Worm (Caenorhabditis elegans) whole organism, L4/young adult: Measurements from ENCODE around the gene T20B12.5.
A peak's percentile ranks its signal among the peaks of the same experiment; 100 is the strongest.

Experiments
- W03F9.2 ChIP-seq: fragments of 150-350 bp; optimal IDR thresholded peaks from 2 replicates; lab custom pipeline; 2014; ENCODE audit warnings: missing biosample characterization, missing genetic modification characterization
- dao-5 ChIP-seq: sonication (generic microtip); optimal IDR thresholded peaks from 2 replicates; lab custom pipeline; 2016; ENCODE audit warnings: missing genotype, missing genetic modification characterization, moderate library complexity, missing compliant biosample characterization
- him-1 ChIP-seq: sonication (generic microtip); optimal IDR thresholded peaks from 2 replicates; lab custom pipeline; 2016; ENCODE audit warnings: missing genotype, missing genetic modification reagents, missing genetic modification characterization, missing compliant biosample characterization

Gene T20B12.5

ce11 chrIII:7339138-7339537 is 27.8 kb downstream of the T20B12.5 start:
- TF ChIP-seq him-1 (tag; lab: Kevin White, UChicago) (no peak), W03F9.2 (tag; lab: Kevin White, UChicago) (no peak), dao-5 (no peak)

- TF ChIP-seq W03F9.2 (tag; lab: Kevin White, UChicago): no peak
- no peak for TF ChIP-seq him-1 (tag; lab: Kevin White, UChicago)
- TF ChIP-seq dao-5: no peak
These were observed 28.2 kb downstream of the T20B12.5 start, which contains the start of gene kap-1 for ce11 chrIII:7338693-7339092. Gene kap-1, plus strand, starts transcription at chrIII:7338835.

- TF ChIP-seq W03F9.2 (tag; lab: Kevin White, UChicago) (no peak), him-1 (tag; lab: Kevin White, UChicago) (no peak), dao-5 (no peak)
These were observed 28.9 kb downstream of the T20B12.5 start for ce11 chrIII:7338009-7338408.

- TF ChIP-seq W03F9.2 (tag; lab: Kevin White, UChicago) (peak; percentile 85), dao-5 (no peak)
These were observed 30.7 kb downstream of the T20B12.5 start, which contains the start of gene gsp-2 for ce11 chrIII:7336214-7336613. Gene gsp-2, plus strand, starts transcription at chrIII:7336587.

ce11 chrIII:7335220-7335619 is 31.7 kb downstream of the T20B12.5 start, which contains the start of gene F56C9.10:
Gene F56C9.10, minus strand, starts transcription at chrIII:7335316.
- peak; percentile 85 for TF ChIP-seq W03F9.2 (tag; lab: Kevin White, UChicago)
- TF ChIP-seq him-1 (tag; lab: Kevin White, UChicago): no peak

ce11 chrIII:7331671-7332070 is 35.2 kb downstream of the T20B12.5 start:
- TF ChIP-seq W03F9.2 (tag; lab: Kevin White, UChicago) (no peak), him-1 (tag; lab: Kevin White, UChicago) (no peak), dao-5 (no peak)

- TF ChIP-seq him-1 (tag; lab: Kevin White, UChicago) (no peak), dao-5 (no peak), W03F9.2 (tag; lab: Kevin White, UChicago) (no peak)
These were observed 37.7 kb downstream of the T20B12.5 start, which contains the start of gene lab-2 for ce11 chrIII:7329155-7329732. Gene lab-2, minus strand, starts transcription at chrIII:7329607.

ce11 chrIII:7323331-7323730 is 43.6 kb downstream of the T20B12.5 start:
- TF ChIP-seq W03F9.2 (tag; lab: Kevin White, UChicago): no peak
- no peak for TF ChIP-seq him-1 (tag; lab: Kevin White, UChicago)
- TF ChIP-seq dao-5: no peak

ce11 chrIII:7322018-7322417 is 44.9 kb downstream of the T20B12.5 start:
- no peak for TF ChIP-seq him-1 (tag; lab: Kevin White, UChicago)
- no peak for TF ChIP-seq W03F9.2 (tag; lab: Kevin White, UChicago)
- TF ChIP-seq dao-5: no peak

- no peak for TF ChIP-seq him-1 (tag; lab: Kevin White, UChicago)
- no peak for TF ChIP-seq dao-5
- no peak for TF ChIP-seq W03F9.2 (tag; lab: Kevin White, UChicago)
These were observed 47.5 kb downstream of the T20B12.5 start, which contains the start of gene F56C9.8 for ce11 chrIII:7319390-7319789. Gene F56C9.8, minus strand, starts transcription at chrIII:7319509.

- no peak for TF ChIP-seq him-1 (tag; lab: Kevin White, UChicago)
- TF ChIP-seq dao-5: no peak
- no peak for TF ChIP-seq W03F9.2 (tag; lab: Kevin White, UChicago)
These were observed 49.6 kb downstream of the T20B12.5 start for ce11 chrIII:7317354-7317753.
